Fruit fly (Drosophila melanogaster): Measurements from ENCODE around the gene sfl.

The sfl gene

DNA sequence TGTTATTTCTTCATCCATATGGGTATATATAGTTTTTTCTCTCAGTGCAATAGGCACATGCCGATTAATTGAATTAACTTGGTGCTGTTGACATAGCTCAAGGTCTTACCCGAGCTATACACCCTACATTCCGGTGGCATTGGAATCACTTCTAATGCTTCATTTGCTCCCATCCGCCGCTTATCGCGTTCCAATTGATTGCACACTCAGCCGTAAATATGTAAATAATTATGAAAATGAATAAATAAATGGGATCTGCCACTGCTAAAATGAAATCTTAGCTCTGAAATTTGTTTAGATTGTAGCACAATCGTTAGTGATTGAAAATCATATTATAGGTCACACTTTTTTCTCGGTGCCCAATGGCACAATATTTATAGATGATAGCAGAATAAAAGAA is 21.4 kb downstream of the sfl start (continued):
- TF ChIP-seq Lpt (GFP tag; optimal IDR thresholded peaks at IDR 0.05) (no peak), CG9876 (GFP tag; optimal IDR thresholded peaks at IDR 0.05) (no peak), TFAM (GFP tag; optimal IDR thresholded peaks at IDR 0.05) (no peak), CG8388 (GFP tag; optimal IDR thresholded peaks at IDR 0.05) (peak; percentile 10), CG30431 (GFP tag; optimal IDR thresholded peaks at IDR 0.05) (no peak), Awh (GFP tag; IDR thresholded peaks at IDR 0.05) (no peak), Pdp1 (GFP tag; optimal IDR thresholded peaks at IDR 0.05) (no peak), z (GFP tag; IDR thresholded peaks at IDR 0.05) (no peak), peb (GFP tag; IDR thresholded peaks at IDR 0.05) (no peak), YL-1 (GFP tag; optimal IDR thresholded peaks at IDR 0.05) (no peak), CG2712 (tag; optimal IDR thresholded peaks at IDR 0.05) (peak; percentile 14), Trl (optimal IDR thresholded peaks at IDR 0.05) (no peak), Trl (GFP tag; optimal IDR thresholded peaks at IDR 0.05) (no peak), bcd (GFP tag; optimal IDR thresholded peaks at IDR 0.05) (no peak), CG9817 (tag; optimal IDR thresholded peaks at IDR 0.05) (no peak), CG8089 (GFP tag; optimal IDR thresholded peaks at IDR 0.05) (no peak), bowl (GFP tag; IDR thresholded peaks at IDR 0.05) (no peak), CG4404 (GFP tag; IDR thresholded peaks at IDR 0.05) (no peak), Asciz (GFP tag; optimal IDR thresholded peaks at IDR 0.05) (peak; percentile 2), CG3163 (GFP tag; optimal IDR thresholded peaks at IDR 0.05) (no peak), CG11456 (GFP tag; IDR thresholded peaks at IDR 0.05) (no peak), CG30403 (GFP tag; optimal IDR thresholded peaks at IDR 0.05) (no peak), CG12299 (tag; optimal IDR thresholded peaks at IDR 0.05) (no peak), BtbVII (GFP tag; optimal IDR thresholded peaks at IDR 0.05) (no peak), ATbp (GFP tag; optimal IDR thresholded peaks at IDR 0.05) (peak; percentile 17), hth (optimal IDR thresholded peaks at IDR 0.05) (no peak), CG42726 (GFP tag; IDR thresholded peaks at IDR 0.05; ENCODE audit: partially characterized antibody) (no peak), Hr3 (GFP tag; optimal IDR thresholded peaks at IDR 0.05) (no peak), Ets65A (GFP tag) (peak; percentile 28)

DNA sequence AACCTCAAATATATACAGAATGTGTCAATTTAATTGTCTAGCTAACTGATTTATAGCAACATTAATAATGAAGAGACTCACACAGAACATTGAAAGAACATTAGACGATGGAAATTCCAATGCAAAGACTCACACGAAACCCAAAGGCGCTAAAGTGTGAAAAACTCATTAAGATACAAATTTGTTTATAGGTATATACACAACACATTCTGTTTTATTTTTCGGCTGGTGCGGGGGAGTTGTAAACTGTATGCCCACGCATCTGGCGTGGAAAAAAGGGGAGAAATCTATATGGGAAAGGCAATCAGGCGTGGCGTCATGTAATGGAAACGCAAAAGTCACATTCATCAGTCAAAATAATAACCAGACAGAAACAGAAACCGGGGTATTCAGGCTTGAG is 24.2 kb downstream of the sfl start:
- TF ChIP-seq abd-A (tag; optimal IDR thresholded peaks at IDR 0.05), result peak; percentile 51
- no peak for TF ChIP-seq onecut (GFP tag; IDR thresholded peaks at IDR 0.05)
- peak; percentile 20 for TF ChIP-seq twi (tag; optimal IDR thresholded peaks at IDR 0.05)
- TF ChIP-seq sens (GFP tag), result peak; percentile 48
- no peak for TF ChIP-seq vvl (GFP tag; IDR thresholded peaks at IDR 0.05)
- TF ChIP-seq eve (GFP tag; optimal IDR thresholded peaks at IDR 0.05), result peak in 1 of 2 experiments; percentile 9
- no peak for TF ChIP-seq sima (GFP tag; optimal IDR thresholded peaks at IDR 0.05)
- TF ChIP-seq sr (GFP tag; IDR thresholded peaks at IDR 0.05), result peak; percentile 91
- TF ChIP-seq CG4328 (GFP tag; optimal IDR thresholded peaks at IDR 0.05), result peak; percentile 16
- peak; percentile 15 for TF ChIP-seq fd64A (GFP tag; optimal IDR thresholded peaks at IDR 0.05)
- peak; percentile 76 for TF ChIP-seq sd (tag; optimal IDR thresholded peaks at IDR 0.05)
- TF ChIP-seq slbo (GFP tag; IDR thresholded peaks at IDR 0.05), result no peak
- no peak for TF ChIP-seq Myb (GFP tag; optimal IDR thresholded peaks at IDR 0.05)
- TF ChIP-seq CG10979 (tag; optimal IDR thresholded peaks at IDR 0.05), result no peak
